Worm (Caenorhabditis elegans) whole organism, L4 larva: ENCODE measurements around the gene rbc-2.
A peak's percentile ranks its signal among the peaks of the same experiment; 100 is the strongest.

Experiments
- D1046.2 ChIP-seq: fragments of 200-800 bp; sonication (Bioruptor generic); IDR thresholded peaks from 2 replicates; pipeline ENCODE4 v1.3.6; 2022; ENCODE audit warnings: missing genetic modification characterization, missing compliant biosample characterization
- F37D6.2 ChIP-seq: sonication (generic microtip); optimal IDR thresholded peaks from 2 replicates; lab custom pipeline; 2016; ENCODE audit warnings: mild to moderate bottlenecking, missing genetic modification characterization, missing compliant biosample characterization
- F49E8.2 ChIP-seq: sonication (generic microtip); optimal IDR thresholded peaks from 2 replicates; lab custom pipeline; 2016; ENCODE audit warnings: missing compliant biosample characterization, mild to moderate bottlenecking, missing genetic modification characterization, borderline replicate concordance
- Y5F2A.4 ChIP-seq: fragments of 200-800 bp; sonication (Bioruptor generic); optimal IDR thresholded peaks from 2 replicates; lab custom pipeline; 2018; ENCODE audit warnings: mild to moderate bottlenecking, missing genetic modification characterization, missing compliant biosample characterization
- Y75B8A.6 ChIP-seq: fragments of 200-800 bp; sonication (Bioruptor generic); IDR thresholded peaks from 2 replicates; pipeline ENCODE4 v1.3.6; 2022; ENCODE audit warnings: missing genetic modification reagents, missing genetic modification characterization, missing compliant biosample characterization
- arid-1 ChIP-seq: fragments of 200-800 bp; sonication (Bioruptor generic); conservative IDR thresholded peaks from 2 replicates; pipeline ENCODE4 v1.3.6; 2022; ENCODE audit warnings: missing genetic modification reagents, missing genetic modification characterization, missing compliant biosample characterization
- attf-4 ChIP-seq: sonication (generic microtip); optimal IDR thresholded peaks from 3 replicates; lab custom pipeline; 2017; ENCODE audit warnings: missing biosample characterization, missing genetic modification characterization
- ceh-20 ChIP-seq: fragments of 200-800 bp; sonication (Bioruptor generic); IDR thresholded peaks from 2 replicates; pipeline ENCODE4 v1.3.6; 2022; ENCODE audit warnings: missing genetic modification reagents, missing genetic modification characterization, missing compliant biosample characterization
- ces-1 ChIP-seq: fragments of 150-350 bp; sonication (generic microtip); optimal IDR thresholded peaks from 4 replicates; lab custom pipeline; 2014; ENCODE audit warnings: missing biosample characterization, missing genetic modification reagents, missing genetic modification characterization
- ctbp-1 ChIP-seq: fragments of 200-800 bp; sonication (Bioruptor generic); IDR thresholded peaks from 2 replicates; pipeline ENCODE4 v1.3.6; 2022; ENCODE audit warnings: missing genetic modification reagents, missing genetic modification characterization, missing compliant biosample characterization
- fkh-10 ChIP-seq: fragments of 150-350 bp; optimal IDR thresholded peaks from 2 replicates; lab custom pipeline; 2014; ENCODE audit warnings: missing biosample characterization, missing genetic modification reagents, missing genetic modification characterization
- gei-8 ChIP-seq: fragments of 200-800 bp; sonication (Bioruptor generic); optimal IDR thresholded peaks from 2 replicates; lab custom pipeline; 2018; ENCODE audit warnings: mild to moderate bottlenecking, missing genetic modification characterization, missing compliant biosample characterization
- hif-1 ChIP-seq, 2 experiments: sonication (generic microtip); optimal IDR thresholded peaks; 2 replicates each; lab custom pipeline; 2016 to 2017; ENCODE audit warnings: missing compliant biosample characterization in 2 of 2, missing genetic modification characterization in 2 of 2, missing genetic modification reagents in 2 of 2, missing genotype in 2 of 2, mild to moderate bottlenecking in 1 of 2
- hlh-11 ChIP-seq: fragments of 200-800 bp; sonication (Bioruptor generic); optimal IDR thresholded peaks from 2 replicates; lab custom pipeline; 2018; ENCODE audit warnings: mild to moderate bottlenecking, missing genetic modification characterization, missing compliant biosample characterization
- hlh-30 ChIP-seq: sonication (generic microtip); optimal IDR thresholded peaks from 2 replicates; lab custom pipeline; 2017; ENCODE audit warnings: antibody characterized with exemption, mild to moderate bottlenecking, missing genetic modification characterization, missing compliant biosample characterization; ENCODE audit not compliant: insufficient read depth
- hmg-1.1 ChIP-seq: fragments of 200-800 bp; sonication (Bioruptor generic); IDR thresholded peaks from 2 replicates; pipeline ENCODE4 v1.3.6; 2022; ENCODE audit warnings: missing genetic modification reagents, missing genetic modification characterization, missing compliant biosample characterization
- jun-1 ChIP-seq: fragments of 150-350 bp; optimal IDR thresholded peaks from 2 replicates; lab custom pipeline; 2014; ENCODE audit warnings: missing biosample characterization, missing genetic modification reagents, missing genetic modification characterization
- lim-7 ChIP-seq: fragments of 200-800 bp; sonication (Bioruptor generic); IDR thresholded peaks from 2 replicates; pipeline ENCODE4 v1.3.6; 2022; ENCODE audit warnings: missing genetic modification characterization, missing compliant biosample characterization
- lin-1 ChIP-seq: fragments of 200-800 bp; sonication (Bioruptor generic); IDR thresholded peaks from 2 replicates; pipeline ENCODE4 v1.3.6; 2022; ENCODE audit warnings: missing genetic modification reagents, missing genetic modification characterization, missing compliant biosample characterization
- lin-15B ChIP-seq: fragments of 150-350 bp; sonication (generic microtip); optimal IDR thresholded peaks from 3 replicates; lab custom pipeline; 2014; ENCODE audit warnings: missing biosample characterization, missing genetic modification characterization
- lin-29 ChIP-seq: fragments of 200-800 bp; sonication (Bioruptor generic); IDR thresholded peaks from 2 replicates; pipeline ENCODE4 v1.3.6; 2022; ENCODE audit warnings: missing genetic modification reagents, missing genetic modification characterization, missing compliant biosample characterization
- lin-38 ChIP-seq: fragments of 200-800 bp; sonication (Bioruptor generic); IDR thresholded peaks from 2 replicates; pipeline ENCODE4 v1.3.6; 2022; ENCODE audit warnings: missing genetic modification reagents, missing genetic modification characterization, missing compliant biosample characterization
- lsy-2 ChIP-seq, 2 experiments: fragments of 150-350 bp in 1 of 2; sonication (generic microtip) in 1 of 2; optimal IDR thresholded peaks; 2 replicates each; lab custom pipeline; 2014 to 2017; ENCODE audit warnings: missing biosample characterization in 2 of 2, missing genetic modification characterization in 2 of 2
- madf-9 ChIP-seq: fragments of 200-800 bp; sonication (Bioruptor generic); conservative IDR thresholded peaks from 2 replicates; pipeline ENCODE4 v1.3.6; 2022; ENCODE audit warnings: missing genetic modification reagents, missing genetic modification characterization, missing compliant biosample characterization
- mdt-29 ChIP-seq: fragments of 200-800 bp; sonication (Bioruptor generic); IDR thresholded peaks from 2 replicates; pipeline ENCODE4 v1.3.6; 2022; ENCODE audit warnings: missing genetic modification reagents, missing genetic modification characterization, missing compliant biosample characterization
- nhr-102 ChIP-seq: sonication (generic microtip); optimal IDR thresholded peaks from 2 replicates; lab custom pipeline; 2016; ENCODE audit warnings: mild to moderate bottlenecking, missing genetic modification characterization, moderate library complexity, missing compliant biosample characterization
- nhr-25 ChIP-seq: sonication (generic microtip); optimal IDR thresholded peaks from 2 replicates; lab custom pipeline; 2017; ENCODE audit warnings: missing genetic modification characterization, mild to moderate bottlenecking, missing compliant biosample characterization, antibody characterized with exemption, moderate library complexity, borderline replicate concordance; ENCODE audit not compliant: insufficient read depth
- nhr-42 ChIP-seq: fragments of 200-800 bp; sonication (Bioruptor generic); IDR thresholded peaks from 2 replicates; pipeline ENCODE4 v1.3.6; 2022; ENCODE audit warnings: missing genetic modification characterization, missing compliant biosample characterization
- nhr-6 ChIP-seq: fragments of 150-350 bp; optimal IDR thresholded peaks from 2 replicates; lab custom pipeline; 2014; ENCODE audit warnings: missing biosample characterization, missing genetic modification characterization
- rbr-2 ChIP-seq: sonication (generic microtip); optimal IDR thresholded peaks from 2 replicates; lab custom pipeline; 2016; ENCODE audit warnings: missing genotype, missing genetic modification characterization, missing compliant biosample characterization
- set-16 ChIP-seq: fragments of 200-800 bp; sonication (Bioruptor generic); IDR thresholded peaks from 2 replicates; pipeline ENCODE4 v1.3.6; 2022; ENCODE audit warnings: missing genetic modification reagents, missing genetic modification characterization, missing compliant biosample characterization
- skn-1 ChIP-seq: fragments of 150-350 bp; optimal IDR thresholded peaks from 2 replicates; lab custom pipeline; 2014; ENCODE audit warnings: missing biosample characterization, missing genetic modification characterization
- spr-1 ChIP-seq: sonication (generic microtip); optimal IDR thresholded peaks from 2 replicates; lab custom pipeline; 2016; ENCODE audit warnings: mild to moderate bottlenecking, missing genetic modification characterization, missing compliant biosample characterization
- spr-3 ChIP-seq: fragments of 200-800 bp; sonication (Bioruptor generic); optimal IDR thresholded peaks from 2 replicates; lab custom pipeline; 2018; ENCODE audit warnings: mild to moderate bottlenecking, missing genetic modification characterization, missing compliant biosample characterization
- unc-62 ChIP-seq, 3 experiments: fragments of 150-350 bp in 1 of 3; sonication (generic microtip); optimal IDR thresholded peaks in 2 of 3; peaks in 1 of 3; 1 replicate in 1 of 3; 2 replicates in 2 of 3; lab custom pipeline; 2014 to 2017; ENCODE audit warnings: missing biosample characterization in 3 of 3, missing genetic modification characterization in 3 of 3, missing genetic modification reagents in 3 of 3, missing genotype in 1 of 3
- zip-11 ChIP-seq: fragments of 200-800 bp; sonication (Bioruptor generic); IDR thresholded peaks from 2 replicates; pipeline ENCODE4 v1.3.6; 2022; ENCODE audit warnings: missing genetic modification characterization, missing compliant biosample characterization
- ztf-11 ChIP-seq: fragments of 150-350 bp; optimal IDR thresholded peaks from 2 replicates; lab custom pipeline; 2014; ENCODE audit warnings: missing biosample characterization, missing genetic modification characterization

rbc-2 gene

DNA sequence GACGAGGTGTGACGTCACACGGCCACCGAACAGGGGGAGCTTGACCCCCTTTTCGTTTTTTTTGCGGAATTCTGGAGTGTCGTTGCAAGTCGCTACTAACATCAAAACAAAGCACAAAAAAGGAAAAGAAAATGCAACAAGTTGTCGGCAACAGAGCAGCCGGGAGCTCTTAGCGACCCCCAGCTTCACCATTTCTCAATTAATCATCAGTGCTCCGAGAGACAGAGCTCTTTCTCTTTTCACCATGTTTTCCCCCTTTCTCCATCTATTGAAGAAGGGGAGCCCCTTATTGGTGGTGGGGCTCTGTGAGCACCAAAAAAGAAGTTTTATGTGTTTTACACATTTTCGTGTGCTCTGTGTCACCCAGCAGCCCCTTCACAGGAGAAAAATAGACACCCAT, 25.1 kb upstream of the rbc-2 start:
- no peak for TF ChIP-seq gei-8 (GFP tag; lab: Kevin White, UChicago)
- no peak for TF ChIP-seq Y75B8A.6 (GFP tag; lab: Robert Waterston, UW)
- no peak for TF ChIP-seq nhr-6 (tag; lab: Kevin White, UChicago)
- TF ChIP-seq jun-1, result no peak
- TF ChIP-seq F37D6.2 (tag; lab: Kevin White, UChicago), result no peak
- TF ChIP-seq D1046.2 (GFP tag; lab: Robert Waterston, UW), result no peak
- no peak for TF ChIP-seq hmg-1.1
- TF ChIP-seq nhr-42 (GFP tag; lab: Robert Waterston, UW), result no peak
- no peak for TF ChIP-seq lin-15B (tag; lab: Kevin White, UChicago)
- no peak for TF ChIP-seq lin-29
- TF ChIP-seq ces-1, result no peak
- no peak for TF ChIP-seq hlh-11 (tag; lab: Kevin White, UChicago)
- TF ChIP-seq ceh-20 (GFP tag; lab: Robert Waterston, UW), result no peak
- no peak for TF ChIP-seq arid-1 (GFP tag; lab: Robert Waterston, UW)
- no peak for TF ChIP-seq F49E8.2
- no peak for TF ChIP-seq ztf-11
- TF ChIP-seq set-16 (GFP tag; lab: Robert Waterston, UW), result no peak
- no peak for TF ChIP-seq skn-1 (tag; lab: Kevin White, UChicago)
- no peak for TF ChIP-seq lim-7

DNA sequence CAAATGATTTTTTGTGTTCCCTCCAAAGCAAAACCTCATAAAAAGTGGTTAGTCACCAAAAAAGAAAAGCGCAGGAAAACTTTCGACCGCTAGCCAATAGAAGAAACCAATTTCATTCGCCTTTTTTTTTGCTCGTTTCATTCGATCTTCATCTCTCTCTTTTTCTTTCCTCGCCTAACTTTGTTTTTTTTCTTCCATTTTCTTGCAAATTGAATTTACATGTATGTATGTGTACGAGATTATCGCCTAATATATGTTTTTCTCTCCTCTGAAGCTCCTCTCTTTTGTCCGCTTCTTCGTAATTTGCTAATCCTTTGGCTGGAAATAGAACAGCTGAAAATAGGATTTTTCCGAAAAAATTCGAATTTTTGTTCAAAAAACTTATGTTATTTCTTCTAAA, 23.9 kb upstream of the rbc-2 start:
- TF ChIP-seq lin-1, result no peak
- no peak for TF ChIP-seq ctbp-1
- TF ChIP-seq mdt-29 (GFP tag; lab: Robert Waterston, UW), result no peak
- TF ChIP-seq rbr-2 (tag; lab: Kevin White, UChicago), result peak; percentile 1
- peak; percentile 81 for TF ChIP-seq ces-1
- peak in 1 of 2 experiments; percentile 18 for TF ChIP-seq lsy-2 (tag; optimal IDR thresholded peaks at IDR 0.05; lab: Kevin White, UChicago)

DNA sequence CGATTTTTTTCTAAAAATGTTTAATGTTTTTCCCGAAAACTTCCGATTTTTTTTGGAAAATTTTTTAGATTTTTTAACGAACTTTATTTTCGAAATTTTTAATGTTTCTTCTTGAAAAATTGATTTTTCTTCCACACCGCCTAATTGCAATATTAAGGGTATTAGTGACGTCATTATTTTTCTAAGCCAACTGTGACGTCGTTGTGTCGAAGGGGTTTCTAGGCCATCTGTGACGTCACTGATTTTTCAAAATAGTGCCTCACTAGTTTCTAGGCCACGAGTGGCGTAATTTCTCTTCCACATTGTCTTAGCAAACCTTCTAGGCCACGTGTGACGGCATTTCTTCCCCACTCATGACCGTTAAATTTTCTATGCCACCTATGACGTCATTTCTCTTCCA, 23.5 kb upstream of the rbc-2 start:
- TF ChIP-seq unc-62 (GFP tag; optimal IDR thresholded peaks at IDR 0.05 in 1 of 2; lab: Kevin White, UChicago) (peak in 1 of 2 experiments; percentile 76), unc-62 (tag; optimal IDR thresholded peaks at IDR 0.05; lab: Kevin White, UChicago) (no peak), spr-3 (no peak), ztf-11 (no peak), lin-38 (GFP tag; lab: Robert Waterston, UW) (no peak), ceh-20 (GFP tag; lab: Robert Waterston, UW) (no peak), Y5F2A.4 (GFP tag; lab: Kevin White, UChicago) (no peak)

DNA sequence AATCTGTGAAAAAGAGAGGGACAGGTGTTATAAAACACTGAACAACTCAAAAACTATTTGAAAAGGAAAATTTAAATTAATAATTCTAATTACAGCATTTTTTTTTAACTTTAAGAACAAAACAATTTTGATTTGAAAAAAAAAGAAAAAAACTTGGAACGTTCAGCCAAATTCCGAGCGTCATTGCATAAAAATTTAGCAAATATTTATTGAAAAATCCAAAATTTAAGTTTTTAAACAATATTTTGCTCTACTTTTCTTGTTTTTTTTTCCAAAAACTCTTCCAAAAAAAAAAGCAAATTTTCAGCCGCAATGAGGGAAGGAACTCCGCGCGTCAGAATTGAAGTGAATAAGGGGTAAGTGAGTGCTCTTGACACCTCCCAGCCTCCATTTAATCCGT, 21.1 kb upstream of the rbc-2 start, which contains the start of gene feh-1:
Gene feh-1 (plus strand): TSS at position 301 of the 400 bp plus-strand sequence.
- TF ChIP-seq spr-1 (tag; lab: Kevin White, UChicago) (no peak), nhr-6 (tag; lab: Kevin White, UChicago) (no peak), fkh-10 (GFP tag; lab: Kevin White, UChicago) (no peak), hif-1 (tag; optimal IDR thresholded peaks at IDR 0.05; lab: Kevin White, UChicago) (no peak), nhr-102 (tag; lab: Kevin White, UChicago) (no peak), jun-1 (no peak), nhr-25 (no peak), spr-3 (no peak), ctbp-1 (no peak), arid-1 (GFP tag; lab: Robert Waterston, UW) (no peak), attf-4 (tag; lab: Kevin White, UChicago) (no peak), hlh-30 (no peak), zip-11 (GFP tag; lab: Robert Waterston, UW) (no peak), F49E8.2 (no peak), gei-8 (GFP tag; lab: Kevin White, UChicago) (no peak), madf-9 (GFP tag; lab: Robert Waterston, UW) (no peak)
